Fruit fly (Drosophila melanogaster) whole organism, embryonic: ENCODE results near the gene CG6927.

Source experiments
- Blimp-1 ChIP-seq: fragments of 200-800 bp; sonication (Bioruptor generic); optimal IDR thresholded peaks from 3 replicates; lab custom pipeline; 2018; ENCODE audit warnings: missing biosample characterization, missing genetic modification characterization, mild to moderate bottlenecking, moderate library complexity, missing genetic modification reagents
- CG11398 ChIP-seq: fragments of 200-800 bp; sonication (Bioruptor generic); optimal IDR thresholded peaks from 2 replicates; lab custom pipeline; 2016; ENCODE audit warnings: missing biosample characterization, missing genetic modification characterization
- CG11695 ChIP-seq: fragments of 200-800 bp; sonication (Bioruptor generic); IDR thresholded peaks from 3 replicates; pipeline ENCODE4 v1.3.6; 2022; ENCODE audit warnings: missing biosample characterization, missing genetic modification characterization
- CG12391 ChIP-seq: fragments of 200-800 bp; sonication (Bioruptor generic); optimal IDR thresholded peaks from 3 replicates; lab custom pipeline; 2018; ENCODE audit warnings: missing biosample characterization, mild to moderate bottlenecking, missing genetic modification characterization, moderate library complexity
- CG1647 ChIP-seq: fragments of 200-800 bp; sonication (Bioruptor generic); optimal IDR thresholded peaks from 3 replicates; lab custom pipeline; 2016; ENCODE audit warnings: missing biosample characterization, missing genetic modification characterization
- CG17328 ChIP-seq: fragments of 200-800 bp; sonication (Bioruptor generic); IDR thresholded peaks from 2 replicates; pipeline ENCODE4 v1.3.6; 2022; ENCODE audit warnings: missing biosample characterization, missing genetic modification characterization
- CG18599 ChIP-seq: fragments of 200-800 bp; sonication (Bioruptor generic); optimal IDR thresholded peaks from 3 replicates; lab custom pipeline; 2017; ENCODE audit warnings: missing biosample characterization, missing genetic modification characterization, mild to moderate bottlenecking, moderate library complexity, missing genetic modification reagents
- CG2116 ChIP-seq: fragments of 200-800 bp; sonication (Bioruptor generic); optimal IDR thresholded peaks from 3 replicates; lab custom pipeline; 2018; ENCODE audit warnings: missing biosample characterization, mild to moderate bottlenecking, missing genetic modification characterization
- CG2875 ChIP-seq: fragments of 200-800 bp; sonication (Bioruptor generic); optimal IDR thresholded peaks from 2 replicates; lab custom pipeline; 2017; ENCODE audit warnings: missing biosample characterization, mild to moderate bottlenecking, missing genetic modification characterization, missing genetic modification reagents
- CG30020 ChIP-seq: fragments of 200-800 bp; optimal IDR thresholded peaks from 2 replicates; lab custom pipeline; 2019; ENCODE audit warnings: missing biosample characterization, mild to moderate bottlenecking, missing genetic modification characterization, moderate library complexity
- CG3281 ChIP-seq: fragments of 200-800 bp; sonication (Bioruptor generic); optimal IDR thresholded peaks from 3 replicates; lab custom pipeline; 2017; ENCODE audit warnings: missing biosample characterization, mild to moderate bottlenecking, missing genetic modification characterization
- CG3726 ChIP-seq: fragments of 200-800 bp; sonication (Bioruptor generic); IDR thresholded peaks from 3 replicates; pipeline ENCODE4, ENCODE4 v1.3.6; 2022; ENCODE audit warnings: missing biosample characterization, missing genetic modification characterization
- CG4854 ChIP-seq: fragments of 200-800 bp; sonication (Bioruptor generic); optimal IDR thresholded peaks from 2 replicates; lab custom pipeline; 2016; ENCODE audit warnings: missing biosample characterization, missing genetic modification characterization, inconsistent platforms
- CG6254 ChIP-seq: fragments of 200-800 bp; sonication (Bioruptor generic); optimal IDR thresholded peaks from 3 replicates; lab custom pipeline; 2017; ENCODE audit warnings: mild to moderate bottlenecking, missing biosample characterization, missing genetic modification reagents, missing genetic modification characterization
- CG6689 ChIP-seq: fragments of 200-800 bp; sonication (Bioruptor generic); IDR thresholded peaks from 2 replicates; pipeline ENCODE4 v1.3.6; 2022; ENCODE audit warnings: missing biosample characterization, missing genetic modification characterization
- CG6813 ChIP-seq: fragments of 200-800 bp; sonication (Bioruptor generic); optimal IDR thresholded peaks from 2 replicates; lab custom pipeline; 2017; ENCODE audit warnings: missing biosample characterization, missing genetic modification characterization, mild to moderate bottlenecking, moderate library complexity, missing genetic modification reagents
- CG9727 ChIP-seq: fragments of 200-800 bp; sonication (Bioruptor generic); optimal IDR thresholded peaks from 3 replicates; lab custom pipeline; 2017; ENCODE audit warnings: missing biosample characterization, mild to moderate bottlenecking, missing genetic modification characterization
- CHES-1-like ChIP-seq: fragments of 200-800 bp; sonication (Bioruptor generic); optimal IDR thresholded peaks from 2 replicates; lab custom pipeline; 2016; ENCODE audit warnings: missing biosample characterization, missing genetic modification characterization
- Doc3 ChIP-seq: fragments of 200-800 bp; sonication (Bioruptor generic); IDR thresholded peaks from 3 replicates; pipeline ENCODE4 v1.3.6; 2022; ENCODE audit warnings: missing biosample characterization, missing genetic modification characterization; ENCODE audit not compliant: partially characterized antibody
- Ets65A ChIP-seq: fragments of 200-800 bp; sonication (Bioruptor generic); peaks from one replicate; lab custom pipeline; 2016; ENCODE audit warnings: missing biosample characterization, missing genetic modification characterization
- Fer3 ChIP-seq: fragments of 200-800 bp; sonication (Bioruptor generic); optimal IDR thresholded peaks from 2 replicates; lab custom pipeline; 2018; ENCODE audit warnings: missing biosample characterization, mild to moderate bottlenecking, missing genetic modification characterization, moderate library complexity
- GATAe ChIP-seq: fragments of 200-800 bp; sonication (Bioruptor generic); conservative IDR thresholded peaks from 2 replicates; pipeline ENCODE4 v1.3.6; 2022; ENCODE audit warnings: missing biosample characterization, missing genetic modification characterization
- H2.0 ChIP-seq: fragments of 200-800 bp; sonication (Bioruptor generic); IDR thresholded peaks from 2 replicates; pipeline ENCODE4 v1.3.6; 2022; ENCODE audit warnings: missing biosample characterization, missing genetic modification characterization
- HmgD ChIP-seq: fragments of 200-800 bp; sonication (Bioruptor generic); optimal IDR thresholded peaks from 3 replicates; lab custom pipeline; 2016; ENCODE audit warnings: missing biosample characterization, missing genetic modification characterization
- Nf-YA ChIP-seq: fragments of 200-800 bp; sonication (Bioruptor generic); IDR thresholded peaks from 2 replicates; pipeline ENCODE4 v1.3.6; 2022; ENCODE audit warnings: missing biosample characterization, missing genetic modification characterization
- NfI ChIP-seq: fragments of 200-800 bp; sonication (Bioruptor generic); optimal IDR thresholded peaks from 3 replicates; lab custom pipeline; 2018; ENCODE audit warnings: missing biosample characterization, mild to moderate bottlenecking, missing genetic modification characterization, moderate library complexity
- Oaz ChIP-seq: fragments of 200-800 bp; sonication (Bioruptor generic); IDR thresholded peaks from 2 replicates; pipeline ENCODE4 v1.3.6; 2022; ENCODE audit warnings: missing biosample characterization, missing genetic modification characterization
- Opbp ChIP-seq: fragments of 200-800 bp; sonication (Bioruptor generic); IDR thresholded peaks from 3 replicates; pipeline ENCODE4 v1.3.6; 2022; ENCODE audit warnings: missing biosample characterization, missing genetic modification characterization; ENCODE audit not compliant: partially characterized antibody
- Optix ChIP-seq: fragments of 200-800 bp; sonication (Bioruptor generic); IDR thresholded peaks from 3 replicates; pipeline ENCODE4 v1.3.6; 2022; ENCODE audit warnings: missing biosample characterization, missing genetic modification characterization
- Side ChIP-seq: fragments of 200-800 bp; sonication (Bioruptor generic); optimal IDR thresholded peaks from 2 replicates; lab custom pipeline; 2016; ENCODE audit warnings: missing biosample characterization, missing genetic modification characterization
- ara ChIP-seq: fragments of 200-800 bp; sonication (Bioruptor generic); IDR thresholded peaks from 2 replicates; pipeline ENCODE4 v1.3.6; 2022; ENCODE audit warnings: missing biosample characterization, missing genetic modification characterization
- az2 ChIP-seq: fragments of 200-800 bp; sonication (Bioruptor generic); optimal IDR thresholded peaks from 3 replicates; lab custom pipeline; 2016; ENCODE audit warnings: missing biosample characterization, missing genetic modification characterization
- bowl ChIP-seq: fragments of 200-800 bp; sonication (Bioruptor generic); IDR thresholded peaks from 2 replicates; pipeline ENCODE4 v1.3.6; 2022; ENCODE audit warnings: missing biosample characterization, missing genetic modification characterization
- chm ChIP-seq: fragments of 200-800 bp; sonication (Bioruptor generic); IDR thresholded peaks from 2 replicates; pipeline ENCODE4 v1.3.6; 2022; ENCODE audit warnings: missing biosample characterization, missing genetic modification characterization
- crol ChIP-seq: fragments of 200-800 bp; sonication (Bioruptor generic); IDR thresholded peaks from 2 replicates; pipeline ENCODE4 v1.3.6; 2022; ENCODE audit warnings: missing biosample characterization, missing genetic modification characterization
- dan ChIP-seq: fragments of 200-800 bp; sonication (Bioruptor generic); IDR thresholded peaks from 2 replicates; pipeline ENCODE4 v1.3.6; 2022; ENCODE audit warnings: missing biosample characterization, missing genetic modification characterization
- dm ChIP-seq: fragments of 200-800 bp; sonication (Bioruptor generic); optimal IDR thresholded peaks from 3 replicates; lab custom pipeline; 2016; ENCODE audit warnings: missing biosample characterization, missing genetic modification characterization
- dmrt11E ChIP-seq: fragments of 200-800 bp; sonication (Bioruptor generic); optimal IDR thresholded peaks from 3 replicates; lab custom pipeline; 2018; ENCODE audit warnings: missing biosample characterization, mild to moderate bottlenecking, missing genetic modification characterization, moderate library complexity
- emc ChIP-seq: fragments of 200-800 bp; sonication (Bioruptor generic); optimal IDR thresholded peaks from 2 replicates; lab custom pipeline; 2016; ENCODE audit warnings: missing biosample characterization, missing genetic modification characterization
- ems ChIP-seq: fragments of 200-800 bp; sonication (Bioruptor generic); optimal IDR thresholded peaks from 3 replicates; lab custom pipeline; 2016; ENCODE audit warnings: missing biosample characterization, missing genetic modification characterization
- gcm2 ChIP-seq: fragments of 200-800 bp; sonication (Bioruptor generic); optimal IDR thresholded peaks from 2 replicates; lab custom pipeline; 2016; ENCODE audit warnings: missing biosample characterization, missing genetic modification characterization
- gsb-n ChIP-seq: fragments of 200-800 bp; sonication (Bioruptor generic); optimal IDR thresholded peaks from 3 replicates; lab custom pipeline; 2018; ENCODE audit warnings: missing biosample characterization, mild to moderate bottlenecking, missing genetic modification characterization
- hb ChIP-seq: fragments of 200-800 bp; sonication (Bioruptor generic); IDR thresholded peaks from 3 replicates; pipeline ENCODE4 v1.3.6; 2022; ENCODE audit warnings: missing biosample characterization, missing genetic modification characterization; ENCODE audit not compliant: partially characterized antibody
- lmd ChIP-seq: fragments of 200-800 bp; sonication (Bioruptor generic); IDR thresholded peaks from 2 replicates; pipeline ENCODE4 v1.3.6; 2022; ENCODE audit warnings: missing biosample characterization, missing genetic modification characterization
- pnt ChIP-seq: fragments of 200-800 bp; sonication (Bioruptor generic); optimal IDR thresholded peaks from 3 replicates; lab custom pipeline; 2016; ENCODE audit warnings: missing biosample characterization, missing genetic modification characterization
- repo ChIP-seq: fragments of 200-800 bp; sonication (Bioruptor generic); optimal IDR thresholded peaks from 2 replicates; lab custom pipeline; 2016; ENCODE audit warnings: missing biosample characterization, missing genetic modification characterization
- sim ChIP-seq: fragments of 200-800 bp; sonication (Bioruptor generic); IDR thresholded peaks from 2 replicates; pipeline ENCODE4 v1.3.6; 2022; ENCODE audit warnings: missing biosample characterization, missing genetic modification characterization
- sisA ChIP-seq: fragments of 200-800 bp; sonication (Bioruptor generic); IDR thresholded peaks from 2 replicates; pipeline ENCODE4 v1.3.6; 2022; ENCODE audit warnings: missing biosample characterization, missing genetic modification characterization
- slbo ChIP-seq: fragments of 200-800 bp; sonication (Bioruptor generic); IDR thresholded peaks from 2 replicates; pipeline ENCODE4 v1.3.6; 2022; ENCODE audit warnings: missing biosample characterization, missing genetic modification characterization
- tio ChIP-seq: fragments of 200-800 bp; sonication (Bioruptor generic); optimal IDR thresholded peaks from 2 replicates; lab custom pipeline; 2017; ENCODE audit warnings: missing biosample characterization, missing genetic modification characterization, inconsistent platforms
- trem ChIP-seq: fragments of 200-800 bp; optimal IDR thresholded peaks from 3 replicates; lab custom pipeline; 2019; ENCODE audit warnings: missing biosample characterization, mild to moderate bottlenecking, missing genetic modification characterization, moderate library complexity
- zf30C ChIP-seq: fragments of 200-800 bp; sonication (Bioruptor generic); optimal IDR thresholded peaks from 3 replicates; lab custom pipeline; 2018; ENCODE audit warnings: missing biosample characterization, mild to moderate bottlenecking, missing genetic modification characterization

The CG6927 gene

dm6 chrX:4911765-4912245 lies 5.1 kb downstream of the CG6927 start (continued):
- TF ChIP-seq Fer3 (tag; lab: Kevin White, UChicago) (no peak), zf30C (GFP tag; lab: Kevin White, UChicago) (no peak), CG17328 (GFP tag; lab: Robert Waterston, UW) (no peak), CG12391 (tag; lab: Kevin White, UChicago) (no peak), lmd (GFP tag; lab: Robert Waterston, UW) (peak; percentile 30; the same call in 1 of the 2 replicates), CG3726 (no peak), HmgD (no peak), ara (GFP tag; lab: Robert Waterston, UW) (no peak), CG3281 (GFP tag; lab: Kevin White, UChicago) (peak; percentile 4), sim (GFP tag; lab: Robert Waterston, UW) (no peak), dmrt11E (tag; lab: Kevin White, UChicago) (no peak), CG1647 (GFP tag; lab: Kevin White, UChicago) (no peak), CG11398 (GFP tag; lab: Kevin White, UChicago) (no peak), Opbp (GFP tag; lab: Robert Waterston, UW) (no peak), tio (GFP tag; lab: Kevin White, UChicago) (no peak), az2 (GFP tag; lab: Kevin White, UChicago) (no peak), gcm2 (no peak), hb (no peak), CG4854 (no peak), CG9727 (no peak), pnt (GFP tag; lab: Kevin White, UChicago) (no peak), slbo (GFP tag; lab: Robert Waterston, UW) (no peak), Blimp-1 (GFP tag; lab: Kevin White, UChicago) (no peak), CG30020 (tag; lab: Kevin White, UChicago) (no peak), crol (GFP tag; lab: Robert Waterston, UW) (no peak), dan (GFP tag; lab: Robert Waterston, UW) (no peak), CHES-1-like (no peak), CG2875 (GFP tag; lab: Kevin White, UChicago) (no peak), CG6689 (no peak), Doc3 (no peak), repo (GFP tag; lab: Kevin White, UChicago) (no peak), Ets65A (no peak), gsb-n (tag; lab: Kevin White, UChicago) (no peak), H2.0 (GFP tag; lab: Robert Waterston, UW) (no peak), CG11695 (GFP tag; lab: Robert Waterston, UW) (0 out of 3 replicates have a peak, but pooled peaks have one; percentile 14), Oaz (no peak), Optix (GFP tag; lab: Robert Waterston, UW) (no peak), NfI (GFP tag; lab: Kevin White, UChicago) (no peak), dm (GFP tag; lab: Kevin White, UChicago) (no peak), Side (no peak), ems (no peak), trem (tag; lab: Kevin White, UChicago) (no peak), emc (no peak), bowl (GFP tag; lab: Robert Waterston, UW) (no peak), CG2116 (GFP tag; lab: Kevin White, UChicago) (no peak), CG6254 (GFP tag; lab: Kevin White, UChicago) (no peak), sisA (no peak), CG6813 (GFP tag; lab: Kevin White, UChicago) (no peak), CG18599 (GFP tag; lab: Kevin White, UChicago) (no peak), GATAe (GFP tag; lab: Robert Waterston, UW) (no peak), Nf-YA (no peak), chm (GFP tag; lab: Robert Waterston, UW) (no peak)
